Fruit fly (Drosophila melanogaster): Measurements from ENCODE around the gene ttk.

The ttk gene

dm6 chr3R:31698143-31698776 is 15.4 kb upstream of the ttk start (continued):
- TF ChIP-seq CG12942 (GFP tag; optimal IDR thresholded peaks at IDR 0.05), result no peak
- no peak for TF ChIP-seq bcd (GFP tag; optimal IDR thresholded peaks at IDR 0.05)
- peak; percentile 48 for TF ChIP-seq CG10979 (tag; optimal IDR thresholded peaks at IDR 0.05)
- TF ChIP-seq CG11398 (GFP tag; optimal IDR thresholded peaks at IDR 0.05), result no peak
- TF ChIP-seq pum (GFP tag; optimal IDR thresholded peaks at IDR 0.05), result peak; percentile 1
- TF ChIP-seq CG9215 (GFP tag; IDR thresholded peaks at IDR 0.05), result no peak
- no peak for TF ChIP-seq MESR4 (GFP tag; optimal IDR thresholded peaks at IDR 0.05)
- TF ChIP-seq sim (GFP tag; IDR thresholded peaks at IDR 0.05), result 0 out of 2 replicates have a peak, but pooled peaks have one; percentile 11
- TF ChIP-seq dmrt11E (tag; optimal IDR thresholded peaks at IDR 0.05), result peak; percentile 65
- no peak for TF ChIP-seq CG6254 (GFP tag; optimal IDR thresholded peaks at IDR 0.05)
- no peak for TF ChIP-seq CG11723 (GFP tag; optimal IDR thresholded peaks at IDR 0.05)
- no peak for TF ChIP-seq maf-S (GFP tag; optimal IDR thresholded peaks at IDR 0.05)
- TF ChIP-seq Ets65A (GFP tag), result peak; percentile 87
- no peak for TF ChIP-seq CG13287 (GFP tag; IDR thresholded peaks at IDR 0.05; ENCODE audit: partially characterized antibody)
- no peak for TF ChIP-seq al (GFP tag; IDR thresholded peaks at IDR 0.05)
- no peak for TF ChIP-seq otp (GFP tag; IDR thresholded peaks at IDR 0.05)
- no peak for TF ChIP-seq CG18599 (GFP tag; optimal IDR thresholded peaks at IDR 0.05)
- TF ChIP-seq CG13296 (GFP tag; optimal IDR thresholded peaks at IDR 0.05), result no peak
- TF ChIP-seq CG15601 (tag; optimal IDR thresholded peaks at IDR 0.05), result no peak
- no peak for TF ChIP-seq prd (optimal IDR thresholded peaks at IDR 0.05)
- TF ChIP-seq prd (GFP tag; IDR thresholded peaks at IDR 0.05), result peak; percentile 23; the same call in 1 of the 3 replicates
- TF ChIP-seq corto (GFP tag; optimal IDR thresholded peaks at IDR 0.05), result peak; percentile 91
- TF ChIP-seq CG7786 (GFP tag; optimal IDR thresholded peaks at IDR 0.05), result no peak
- TF ChIP-seq CG4404 (GFP tag; IDR thresholded peaks at IDR 0.05), result peak; percentile 8; the same call in 1 of the 2 replicates
- peak; percentile 11 for TF ChIP-seq CG10267 (tag; optimal IDR thresholded peaks at IDR 0.05)
- TF ChIP-seq phol (tag; optimal IDR thresholded peaks at IDR 0.05), result peak; percentile 16
- TF ChIP-seq Scr (GFP tag; IDR thresholded peaks at IDR 0.05; ENCODE audit: partially characterized antibody), result no peak
- TF ChIP-seq CG14710 (tag; optimal IDR thresholded peaks at IDR 0.05), result peak; percentile 10
- no peak for TF ChIP-seq ro (GFP tag; IDR thresholded peaks at IDR 0.05)
- TF ChIP-seq CG15269 (tag; optimal IDR thresholded peaks at IDR 0.05), result no peak
- TF ChIP-seq fru (optimal IDR thresholded peaks at IDR 0.05), result no peak
- TF ChIP-seq CG31388 (GFP tag; optimal IDR thresholded peaks at IDR 0.05), result no peak
- peak; percentile 30 for TF ChIP-seq gem (tag; optimal IDR thresholded peaks at IDR 0.05)
- no peak for TF ChIP-seq Dll (GFP tag; IDR thresholded peaks at IDR 0.05; ENCODE audit: partially characterized antibody)
- no peak for TF ChIP-seq Max (GFP tag; optimal IDR thresholded peaks at IDR 0.05)
- peak; percentile 3 for TF ChIP-seq Lpt (GFP tag; optimal IDR thresholded peaks at IDR 0.05)
- no peak for TF ChIP-seq btn (GFP tag; optimal IDR thresholded peaks at IDR 0.05)
- TF ChIP-seq CG9727 (GFP tag; optimal IDR thresholded peaks at IDR 0.05), result peak; percentile 37
- TF ChIP-seq CG6683 (GFP tag; optimal IDR thresholded peaks at IDR 0.05), result no peak
- peak; percentile 32 for TF ChIP-seq CG4424 (GFP tag; optimal IDR thresholded peaks at IDR 0.05)
- no peak for TF ChIP-seq CG1233 (GFP tag; optimal IDR thresholded peaks at IDR 0.05)
- no peak for TF ChIP-seq CG34422 (GFP tag; IDR thresholded peaks at IDR 0.05)
- TF ChIP-seq Atf6 (GFP tag; IDR thresholded peaks at IDR 0.05), result no peak
- TF ChIP-seq bsh (GFP tag; optimal IDR thresholded peaks at IDR 0.05), result peak; percentile 7 to 49
- no peak for TF ChIP-seq HmgD (GFP tag; optimal IDR thresholded peaks at IDR 0.05)
- TF ChIP-seq CG12744 (GFP tag; optimal IDR thresholded peaks at IDR 0.05), result no peak
- TF ChIP-seq Aef1 (GFP tag; IDR thresholded peaks at IDR 0.05), result no peak
- TF ChIP-seq CG32767 (GFP tag; IDR thresholded peaks at IDR 0.05), result no peak
- TF ChIP-seq CG16813 (GFP tag; IDR thresholded peaks at IDR 0.05; ENCODE audit: partially characterized antibody), result no peak
- TF ChIP-seq CG16815 (GFP tag; optimal IDR thresholded peaks at IDR 0.05), result peak; percentile 25
- peak; percentile 61 for TF ChIP-seq Drgx (GFP tag; IDR thresholded peaks at IDR 0.05)

Data from whole organism, embryonic.